Fruit fly (Drosophila melanogaster) whole organism, larva: Measurements from ENCODE around the gene Gbeta13F.

Source experiments
- noc ChIP-seq: fragments of 200-800 bp; sonication (Bioruptor generic); optimal IDR thresholded peaks from 3 replicates; lab custom pipeline; 2019; ENCODE audit warnings: missing biosample characterization, mild to moderate bottlenecking, missing genetic modification characterization, moderate library complexity

The Gbeta13F gene

DNA sequence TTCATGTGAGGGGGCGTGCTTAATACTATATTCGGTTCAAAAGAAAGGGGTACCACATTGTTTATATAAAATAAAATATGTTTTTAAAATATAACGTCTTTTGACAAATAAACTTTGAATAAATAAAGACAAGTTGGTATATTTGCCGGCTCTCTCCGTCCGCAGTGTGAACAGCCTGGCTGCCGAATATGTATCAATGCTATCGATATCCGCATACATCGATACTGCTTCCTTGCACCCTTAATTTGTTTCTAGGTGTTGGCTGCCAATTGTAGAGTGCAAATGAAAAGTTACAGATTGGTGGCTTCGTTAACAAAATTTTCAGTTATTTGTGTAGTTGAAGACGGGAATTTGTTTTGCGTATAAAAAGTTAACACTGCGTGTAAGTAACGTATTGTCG lies at the start of gene Gbeta13F:
Gene Gbeta13F, plus strand, starts transcription at position 247 of the 400 bp plus-strand sequence.
- TF ChIP-seq noc (tag; lab: Kevin White, UChicago): no peak

- peak; percentile 46 for TF ChIP-seq noc (tag; lab: Kevin White, UChicago)
Measured at dm6 chrX:15811666-15812614, 48.0 kb upstream of the Gbeta13F start.

DNA sequence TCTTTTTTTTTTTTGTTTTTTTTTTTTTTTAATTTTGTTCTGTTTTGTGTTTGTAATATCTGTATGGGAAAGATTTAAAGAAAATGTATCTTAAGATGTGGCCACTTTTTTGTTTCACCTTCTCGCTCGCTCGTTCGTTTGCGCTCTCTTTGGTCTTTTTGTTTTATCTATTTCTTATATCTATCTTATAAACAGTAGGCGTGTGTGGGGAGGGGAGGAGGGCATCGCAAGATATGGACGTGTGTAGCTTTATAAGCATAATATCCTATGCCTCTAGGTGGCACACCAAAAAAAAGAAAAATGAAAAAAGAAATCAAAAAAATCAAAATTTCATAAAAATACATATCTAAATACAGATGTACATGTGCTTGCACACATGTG lies 47.3 kb upstream of the Gbeta13F start:
- no peak for TF ChIP-seq noc (tag; lab: Kevin White, UChicago)

dm6 chrX:15813224-15813623 lies 46.7 kb upstream of the Gbeta13F start:
- TF ChIP-seq noc (tag; lab: Kevin White, UChicago): no peak

DNA sequence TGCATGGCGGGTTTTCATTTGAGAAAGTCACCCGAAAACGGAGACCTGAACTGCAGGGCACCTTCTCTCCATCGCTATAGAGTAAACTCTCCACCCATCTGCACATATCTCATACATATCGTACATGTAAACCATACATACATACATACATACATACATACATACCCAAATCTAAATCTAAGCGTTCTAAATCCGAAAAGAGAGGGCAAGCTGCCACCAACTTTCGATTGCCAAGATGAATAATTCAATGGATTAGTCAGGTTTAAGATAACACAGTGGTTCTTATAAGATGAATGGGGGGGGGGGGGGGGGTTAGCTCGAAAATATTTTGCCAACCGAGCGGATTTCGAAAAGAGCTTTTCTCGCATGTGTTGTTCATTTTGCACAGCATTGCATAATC lies 45.4 kb upstream of the Gbeta13F start:
- no peak for TF ChIP-seq noc (tag; lab: Kevin White, UChicago)

DNA sequence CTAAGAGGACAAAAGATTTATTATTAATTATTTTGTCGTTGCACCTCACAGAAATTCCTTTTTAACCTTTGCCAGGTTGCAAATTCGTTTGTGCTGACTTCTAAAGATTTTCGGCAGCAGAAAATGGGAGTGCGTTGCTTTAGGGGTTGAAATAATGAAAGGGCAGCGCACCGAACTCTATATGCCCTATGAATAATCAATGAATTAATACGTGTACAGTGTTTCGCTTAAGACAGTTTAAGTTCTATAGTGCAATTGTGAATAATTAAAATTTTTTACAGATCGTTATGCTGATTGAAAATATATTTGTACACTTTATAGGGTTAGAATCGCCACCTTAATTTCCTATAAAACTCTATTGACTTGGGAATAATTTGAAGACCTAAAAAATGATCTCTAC lies 43.8 kb upstream of the Gbeta13F start:
- no peak for TF ChIP-seq noc (tag; lab: Kevin White, UChicago)

dm6 chrX:15816905-15817304 lies 43.0 kb upstream of the Gbeta13F start:
- no peak for TF ChIP-seq noc (tag; lab: Kevin White, UChicago)

dm6 chrX:15817823-15818222 lies 42.1 kb upstream of the Gbeta13F start:
- TF ChIP-seq noc (tag; lab: Kevin White, UChicago): no peak

DNA sequence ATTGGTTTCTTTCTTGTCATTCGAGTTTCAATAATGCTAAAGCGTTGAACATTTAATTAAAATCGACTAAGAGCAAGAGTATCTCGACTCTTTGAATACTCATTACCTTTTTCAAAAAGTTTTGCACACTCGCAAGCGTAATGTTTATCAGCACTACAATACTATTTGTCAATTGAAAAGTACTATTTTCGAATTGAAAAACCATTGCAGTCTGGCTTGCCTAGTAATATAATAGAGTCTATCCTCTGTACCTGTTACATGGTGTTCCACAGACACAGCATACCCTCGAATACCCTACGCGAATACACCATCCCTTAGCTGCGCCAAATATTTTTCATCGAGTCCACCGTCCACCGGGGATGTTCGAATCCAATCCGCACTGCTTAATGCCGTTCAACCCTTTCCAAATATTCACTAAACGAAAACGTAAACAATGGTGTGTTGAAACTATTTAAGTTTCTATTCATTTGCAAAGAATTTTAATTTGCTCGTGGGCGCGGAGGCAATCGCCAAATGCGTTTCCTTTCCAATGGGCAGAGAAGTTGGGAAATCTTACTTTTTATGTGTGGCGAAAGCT lies 41.2 kb upstream of the Gbeta13F start:
- no peak for TF ChIP-seq noc (tag; lab: Kevin White, UChicago)

- no peak for TF ChIP-seq noc (tag; lab: Kevin White, UChicago)
Measured at dm6 chrX:15822363-15822762, 37.6 kb upstream of the Gbeta13F start.

DNA sequence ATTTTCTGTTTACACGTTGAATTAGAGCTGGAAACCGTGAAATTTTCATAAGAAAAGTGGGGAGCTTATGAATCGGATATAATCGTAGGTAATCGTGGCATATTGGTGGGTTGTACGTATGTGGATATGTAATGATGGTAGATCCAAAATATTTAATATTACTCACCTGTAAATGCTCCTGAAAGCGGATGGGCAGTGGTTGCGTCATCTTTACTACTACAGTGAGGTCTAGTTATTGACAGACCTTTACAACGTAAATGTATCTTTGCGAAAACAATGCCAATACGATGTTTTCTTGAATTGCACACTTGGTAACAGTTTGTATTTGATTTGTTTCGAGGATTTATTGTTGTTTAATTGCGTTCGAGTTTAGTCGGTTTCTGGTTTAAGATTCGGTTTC lies 26.0 kb upstream of the Gbeta13F start:
- TF ChIP-seq noc (tag; lab: Kevin White, UChicago): no peak

dm6 chrX:15834594-15835236 lies 25.2 kb upstream of the Gbeta13F start:
- TF ChIP-seq noc (tag; lab: Kevin White, UChicago): no peak

DNA sequence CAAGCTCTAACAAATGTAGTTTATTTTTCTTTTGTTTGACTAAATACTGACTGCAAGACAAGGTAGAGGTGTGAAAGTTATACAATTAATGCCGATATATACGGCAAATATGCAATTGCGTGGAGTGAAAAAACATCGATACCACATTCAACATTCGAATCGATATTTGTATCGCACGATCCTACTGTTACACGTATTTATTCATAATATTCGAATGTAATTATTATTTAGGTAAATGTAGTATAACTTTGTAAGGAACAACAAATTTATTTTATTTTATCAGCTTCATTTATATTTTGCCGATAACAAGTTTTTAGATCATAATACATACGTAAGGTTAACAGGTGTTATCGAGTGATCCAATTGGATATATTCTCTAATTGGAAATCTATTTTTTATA lies 24.5 kb upstream of the Gbeta13F start, which contains the start of gene Chc:
Gene Chc, minus strand, starts transcription at position 98 of the 400 bp plus-strand sequence.
- TF ChIP-seq noc (tag; lab: Kevin White, UChicago): no peak

DNA sequence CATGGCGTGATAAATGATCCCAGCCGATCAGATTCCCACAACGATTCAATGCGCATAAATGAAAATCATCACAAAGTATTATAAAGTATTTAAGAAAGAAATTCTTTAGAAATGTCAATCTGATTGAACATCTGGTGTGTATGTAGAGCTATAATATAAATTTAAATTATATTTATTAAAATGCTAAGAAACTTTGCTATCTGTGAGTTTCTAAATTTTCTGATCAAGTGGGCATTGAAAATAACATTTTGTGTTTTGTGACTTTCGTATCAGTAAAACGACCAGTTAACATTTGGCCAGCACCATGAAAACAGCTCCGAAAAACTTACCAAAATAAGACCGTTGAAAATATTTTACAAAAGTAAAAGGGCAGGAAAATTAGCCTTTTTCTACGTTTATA lies 22.4 kb upstream of the Gbeta13F start, which contains the start of gene CG8565:
Gene CG8565, plus strand, starts transcription at position 301 of the 400 bp plus-strand sequence.
- no peak for TF ChIP-seq noc (tag; lab: Kevin White, UChicago)

DNA sequence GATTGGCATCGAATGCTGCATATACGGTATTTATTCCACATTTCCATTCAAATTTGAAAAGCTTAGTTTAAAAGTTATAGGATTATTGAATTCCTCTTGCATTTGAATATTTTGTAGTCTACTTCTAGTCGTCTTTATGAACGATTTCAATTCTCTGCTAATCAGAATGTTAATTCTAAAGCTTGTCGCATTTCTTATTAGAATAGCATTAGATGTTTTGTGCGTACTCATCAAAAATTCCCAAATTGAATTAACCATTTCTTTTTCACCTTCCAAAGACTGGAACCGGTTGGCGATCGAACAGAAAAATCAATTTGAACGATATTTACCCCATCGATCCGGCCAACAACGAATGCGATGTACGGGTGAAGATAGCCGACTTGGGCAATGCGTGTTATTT lies 19.9 kb upstream of the Gbeta13F start:
- no peak for TF ChIP-seq noc (tag; lab: Kevin White, UChicago)

DNA sequence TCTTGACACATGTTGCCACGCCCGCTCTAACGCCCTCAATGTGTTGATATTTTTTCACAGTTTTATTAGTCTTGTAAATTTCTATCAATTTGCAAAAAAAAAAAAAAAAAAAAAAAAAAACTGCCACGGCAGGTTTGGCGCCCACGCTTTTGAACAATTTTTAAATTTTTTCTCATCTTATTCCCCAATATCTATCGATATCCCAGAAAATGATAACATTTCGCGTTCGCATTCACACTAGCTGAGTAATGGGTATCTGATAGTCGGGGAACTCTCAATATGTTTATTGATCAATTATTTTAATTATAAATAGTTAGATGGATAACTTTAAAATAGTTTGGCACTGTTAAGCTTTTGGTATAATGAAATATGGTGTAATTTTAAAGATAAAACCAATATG lies 18.6 kb upstream of the Gbeta13F start:
- no peak for TF ChIP-seq noc (tag; lab: Kevin White, UChicago)
